Worm (Caenorhabditis elegans): ENCODE data around the gene frpr-14.

frpr-14 gene

DNA sequence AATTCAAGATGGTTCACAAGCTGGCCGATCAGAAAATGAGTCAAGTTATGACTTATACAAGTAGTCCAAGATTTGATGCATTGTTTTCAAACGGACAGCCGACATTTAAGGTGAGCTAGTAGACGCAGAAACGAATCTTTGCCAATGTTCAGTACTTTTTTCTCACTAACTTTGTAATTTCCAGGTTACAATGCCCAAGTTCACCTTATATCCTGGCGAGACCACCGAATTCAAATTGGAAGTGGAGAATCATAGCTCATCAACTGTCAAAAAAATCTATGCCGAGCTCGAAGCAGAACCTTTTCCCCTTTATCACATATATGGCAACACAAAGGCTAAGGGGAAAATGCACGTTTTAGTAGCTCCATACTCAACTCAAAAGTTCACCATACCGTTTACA lies 22.8 kb upstream of the frpr-14 start:
- TF ChIP-seq dao-5 (tag; optimal IDR thresholded peaks at IDR 0.05): no peak
- TF ChIP-seq him-1 (tag; optimal IDR thresholded peaks at IDR 0.05): no peak
- no peak for TF ChIP-seq W03F9.2 (tag; optimal IDR thresholded peaks at IDR 0.05)

DNA sequence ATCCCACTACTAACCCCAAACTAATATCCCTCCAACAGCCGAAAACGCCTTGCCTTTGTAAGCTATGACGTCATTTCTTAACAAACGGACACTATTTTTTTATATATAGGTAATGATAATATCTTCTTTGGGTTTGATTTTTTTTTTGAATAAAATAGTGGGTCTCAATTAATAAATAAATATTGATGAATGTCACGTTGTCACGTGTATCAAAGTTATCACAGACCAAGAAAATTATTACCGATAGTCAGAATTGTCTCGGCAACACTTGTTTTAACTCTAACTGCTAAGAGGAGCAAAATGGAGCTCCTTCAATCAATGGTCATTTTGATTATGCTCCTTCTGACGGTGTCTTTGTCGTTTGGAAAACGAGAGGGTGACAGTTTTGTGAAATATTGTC lies 16.8 kb upstream of the frpr-14 start, which contains the start of gene T04B8.1:
TSS of gene T04B8.1 (plus strand) at position 301 of the 400 bp plus-strand sequence.
- TF ChIP-seq W03F9.2 (tag; optimal IDR thresholded peaks at IDR 0.05) (no peak), dao-5 (tag; optimal IDR thresholded peaks at IDR 0.05) (no peak), him-1 (tag; optimal IDR thresholded peaks at IDR 0.05) (no peak)

DNA sequence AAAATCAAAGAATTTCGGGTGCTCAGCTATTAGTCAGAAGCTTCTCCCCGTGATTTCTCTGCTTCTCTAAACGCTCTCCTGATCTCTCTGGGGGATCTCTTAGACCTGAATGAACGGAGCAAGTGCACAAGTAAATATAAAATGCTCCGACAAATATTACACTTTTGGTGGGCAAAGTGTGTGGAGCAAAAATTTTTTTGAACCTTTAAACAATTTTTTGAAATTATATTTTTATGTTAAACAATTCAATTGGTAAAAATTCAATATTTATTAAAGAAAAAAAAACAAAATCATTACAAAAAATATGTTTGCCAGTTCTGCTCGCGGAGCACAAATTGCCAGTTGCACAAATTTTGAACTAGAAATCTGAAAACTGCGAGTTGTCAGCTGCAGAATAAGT lies 11.3 kb upstream of the frpr-14 start, which contains the start of gene K07E8.6:
TSS of gene K07E8.6 (minus strand) at position 101 of the 400 bp plus-strand sequence.
- TF ChIP-seq him-1 (tag; optimal IDR thresholded peaks at IDR 0.05): no peak
- TF ChIP-seq dao-5 (tag; optimal IDR thresholded peaks at IDR 0.05): no peak
- no peak for TF ChIP-seq W03F9.2 (tag; optimal IDR thresholded peaks at IDR 0.05)

DNA sequence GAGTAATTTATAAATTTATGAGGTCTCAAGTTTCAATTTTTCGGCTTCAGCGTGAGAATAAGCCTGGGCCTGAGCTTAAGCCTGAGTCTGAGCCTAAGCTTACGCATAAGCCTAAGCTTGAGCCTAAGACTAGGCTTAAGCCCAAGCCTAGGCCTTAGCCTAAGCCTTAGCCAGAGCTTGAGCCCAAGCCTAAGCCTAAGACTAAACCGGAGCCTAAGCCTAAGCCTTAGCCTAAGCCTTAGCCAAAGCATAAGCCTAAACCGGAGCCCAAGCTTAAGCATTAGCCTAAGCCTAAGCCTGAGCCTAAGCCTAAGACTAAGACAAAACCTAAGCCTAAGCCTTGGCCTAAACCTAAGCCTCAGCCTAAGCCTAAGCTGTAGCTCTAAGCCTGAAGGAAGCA lies 7.0 kb upstream of the frpr-14 start:
- TF ChIP-seq W03F9.2 (tag; optimal IDR thresholded peaks at IDR 0.05) (no peak), dao-5 (tag; optimal IDR thresholded peaks at IDR 0.05) (no peak), him-1 (tag; optimal IDR thresholded peaks at IDR 0.05) (no peak)

DNA sequence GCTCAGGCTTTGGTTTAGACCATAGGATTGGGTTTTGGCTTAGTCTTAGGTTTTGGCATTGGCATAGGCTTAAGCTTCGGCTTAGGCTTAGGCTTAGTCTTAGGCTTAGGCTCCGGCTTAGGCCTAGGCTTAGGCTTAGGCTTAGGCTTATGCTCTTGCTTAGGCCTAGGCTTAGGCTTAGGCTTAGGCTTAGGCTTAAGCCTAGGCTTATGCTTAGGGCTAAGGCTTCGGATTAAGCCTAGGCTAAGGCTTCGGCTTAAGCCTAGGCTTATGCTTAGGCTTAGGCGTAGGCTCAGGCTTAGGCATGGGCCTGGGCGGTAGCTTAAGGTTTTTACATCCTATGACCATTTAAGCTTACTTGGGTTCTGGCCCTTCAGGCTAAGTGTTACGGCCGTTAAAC lies 569 bp downstream of the frpr-14 start:
- TF ChIP-seq him-1 (tag; optimal IDR thresholded peaks at IDR 0.05): no peak
- no peak for TF ChIP-seq W03F9.2 (tag; optimal IDR thresholded peaks at IDR 0.05)
- TF ChIP-seq dao-5 (tag; optimal IDR thresholded peaks at IDR 0.05): no peak

DNA sequence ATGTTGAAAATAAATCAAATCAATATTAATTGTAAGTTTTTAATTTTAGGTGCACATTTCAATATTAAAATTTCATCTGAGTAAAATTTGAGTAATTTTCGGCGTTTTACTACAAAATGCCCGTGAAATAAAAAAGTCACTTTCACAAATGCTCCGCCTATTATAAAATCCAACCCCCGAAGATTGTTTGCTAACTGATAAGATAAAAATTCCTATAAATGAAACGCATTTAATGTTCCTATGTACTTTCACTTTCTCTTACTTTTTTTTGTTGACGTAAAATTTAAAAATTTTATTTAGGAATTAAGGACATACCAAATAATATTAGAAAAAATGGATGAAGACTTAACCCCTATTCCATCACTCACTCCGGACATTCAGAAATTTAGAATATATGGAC lies 7.6 kb downstream of the frpr-14 start, which contains the start of gene sdz-24:
TSS of gene sdz-24 (plus strand) at position 301 of the 400 bp plus-strand sequence.
- TF ChIP-seq dao-5 (tag; optimal IDR thresholded peaks at IDR 0.05) (no peak), W03F9.2 (tag; optimal IDR thresholded peaks at IDR 0.05) (no peak), him-1 (tag; optimal IDR thresholded peaks at IDR 0.05) (no peak)

DNA sequence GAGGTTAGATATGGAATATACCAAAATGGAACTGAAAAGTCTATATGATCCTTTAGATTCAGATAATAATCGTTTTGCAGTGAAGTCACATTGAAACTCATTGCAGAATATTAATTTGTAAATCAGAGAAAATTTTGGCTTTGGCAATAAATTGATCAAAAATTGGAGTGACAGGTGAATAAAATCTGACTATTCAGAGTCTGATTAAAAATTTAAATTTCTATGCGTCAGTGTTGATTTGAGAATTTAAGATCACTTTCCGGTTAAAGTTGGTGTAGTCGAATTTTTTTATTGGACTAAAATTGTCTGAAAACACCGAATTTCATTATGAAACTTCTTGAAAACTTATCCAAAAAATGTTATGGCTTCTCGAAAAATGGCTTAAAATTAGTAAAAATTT lies 10.9 kb downstream of the frpr-14 start, which contains the start of gene sri-45:
TSS of gene sri-45 (minus strand) at position 101 of the 400 bp plus-strand sequence.
- no peak for TF ChIP-seq dao-5 (tag; optimal IDR thresholded peaks at IDR 0.05)
- no peak for TF ChIP-seq W03F9.2 (tag; optimal IDR thresholded peaks at IDR 0.05)
- no peak for TF ChIP-seq him-1 (tag; optimal IDR thresholded peaks at IDR 0.05)

DNA sequence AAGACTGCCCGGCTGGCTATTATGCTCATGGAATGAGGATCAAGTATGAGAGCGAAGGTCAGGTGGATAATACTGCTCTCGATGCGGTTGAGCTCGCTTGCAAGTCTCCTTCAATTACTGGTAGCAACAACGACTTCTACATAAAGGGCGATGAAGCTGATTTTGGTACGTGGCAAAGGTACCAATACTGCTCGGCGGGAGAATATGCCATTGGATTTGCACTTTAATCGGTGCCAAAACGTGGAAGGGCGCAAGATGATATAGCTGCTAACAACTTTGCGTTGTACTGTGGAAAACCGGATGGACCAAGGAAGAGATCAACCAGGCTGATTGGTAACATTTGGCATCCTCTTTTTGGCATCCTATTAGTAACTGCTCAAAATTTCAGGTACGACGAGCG lies 17.1 kb downstream of the frpr-14 start:
- TF ChIP-seq dao-5 (tag; optimal IDR thresholded peaks at IDR 0.05): no peak
- TF ChIP-seq him-1 (tag; optimal IDR thresholded peaks at IDR 0.05): no peak
- TF ChIP-seq W03F9.2 (tag; optimal IDR thresholded peaks at IDR 0.05): no peak

DNA sequence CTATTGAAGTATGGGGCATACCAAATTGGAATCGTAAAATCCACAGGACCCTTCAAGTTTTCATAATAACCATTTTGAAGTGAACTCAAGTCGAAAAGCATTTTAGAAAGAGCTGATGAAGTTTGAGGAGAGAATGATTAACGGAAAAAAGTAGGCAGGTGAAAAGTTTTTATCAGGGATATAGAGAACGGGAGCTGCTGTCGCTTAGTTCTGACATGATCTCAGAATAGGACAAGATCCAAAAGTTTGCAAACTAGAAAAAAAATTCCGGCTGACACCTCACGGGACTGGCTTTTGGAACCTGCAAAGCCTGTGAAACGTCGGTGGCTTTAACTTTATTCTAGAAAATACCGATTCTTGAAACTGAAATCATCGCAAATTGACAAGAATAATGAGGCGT lies 20.3 kb downstream of the frpr-14 start, which contains the start of gene sri-46:
TSS of gene sri-46 (minus strand) at position 101 of the 400 bp plus-strand sequence.
- TF ChIP-seq him-1 (tag; optimal IDR thresholded peaks at IDR 0.05) (no peak), W03F9.2 (tag; optimal IDR thresholded peaks at IDR 0.05) (no peak), dao-5 (tag; optimal IDR thresholded peaks at IDR 0.05) (no peak)

DNA sequence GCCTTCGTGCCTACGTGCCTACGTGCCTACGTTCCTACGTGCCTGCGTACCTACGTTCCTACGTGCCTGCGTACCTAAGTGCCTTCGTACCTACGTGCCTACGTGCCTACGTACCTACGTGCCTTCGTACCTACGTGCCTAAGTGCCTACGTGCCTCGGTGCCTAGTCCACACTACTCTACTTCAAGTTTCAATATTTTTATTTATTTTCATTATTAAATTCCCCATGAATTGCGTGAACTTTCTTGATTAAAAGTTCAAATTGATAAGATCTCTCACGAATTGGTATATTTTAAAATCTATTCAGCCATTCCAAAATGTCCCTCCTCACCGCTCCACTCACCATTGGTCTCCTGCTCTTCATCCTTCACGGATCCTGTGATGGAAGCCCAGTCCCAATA lies 23.4 kb downstream of the frpr-14 start, which contains the start of gene Y39F10C.3:
TSS of gene Y39F10C.3 (plus strand) at position 301 of the 400 bp plus-strand sequence.
- no peak for TF ChIP-seq W03F9.2 (tag; optimal IDR thresholded peaks at IDR 0.05)
- TF ChIP-seq dao-5 (tag; optimal IDR thresholded peaks at IDR 0.05): no peak

DNA sequence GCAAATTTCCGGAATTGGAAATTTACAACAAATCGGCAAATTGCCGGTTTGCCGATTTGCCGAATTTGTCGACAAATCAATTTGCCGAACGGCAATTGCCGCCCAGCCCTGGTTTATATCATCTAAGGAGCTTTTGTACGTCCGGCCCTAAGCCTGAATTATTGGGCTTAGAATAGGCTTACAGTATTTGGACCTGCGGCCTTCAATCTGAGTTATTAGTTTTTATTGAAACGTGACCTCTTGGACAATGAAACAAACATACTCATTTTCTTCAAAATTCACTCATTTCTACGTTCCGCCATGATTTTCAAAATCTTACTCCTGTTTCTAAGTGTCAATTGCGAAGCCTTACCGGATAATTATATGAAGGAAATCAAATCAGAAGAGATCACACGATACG lies 24.5 kb downstream of the frpr-14 start, which contains the start of gene Y39F10C.1:
TSS of gene Y39F10C.1 (plus strand) at position 301 of the 400 bp plus-strand sequence.
- TF ChIP-seq him-1 (tag; optimal IDR thresholded peaks at IDR 0.05) (no peak), W03F9.2 (tag; optimal IDR thresholded peaks at IDR 0.05) (no peak), dao-5 (tag; optimal IDR thresholded peaks at IDR 0.05) (no peak)

DNA sequence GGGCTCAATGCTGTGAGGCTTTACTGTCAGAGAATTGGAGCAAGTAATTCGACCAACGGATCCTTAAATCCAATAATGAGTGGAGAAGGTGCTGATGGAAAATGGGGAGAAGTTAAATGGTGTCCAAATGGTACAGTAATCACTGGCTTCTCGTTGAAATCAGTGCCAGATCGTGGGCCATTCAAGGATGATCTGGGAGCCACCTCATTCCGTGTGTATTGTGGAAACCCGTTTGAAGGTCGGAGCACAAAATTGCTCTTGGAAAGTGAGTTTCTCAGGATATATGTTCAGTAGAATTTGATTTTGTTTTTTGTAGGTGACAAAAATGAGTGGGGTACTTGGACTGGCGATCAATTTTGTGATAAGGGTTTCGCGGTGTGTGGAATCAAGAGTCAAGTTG lies 25.1 kb downstream of the frpr-14 start:
- TF ChIP-seq him-1 (tag; optimal IDR thresholded peaks at IDR 0.05) (no peak), W03F9.2 (tag; optimal IDR thresholded peaks at IDR 0.05) (no peak), dao-5 (tag; optimal IDR thresholded peaks at IDR 0.05) (no peak)

DNA sequence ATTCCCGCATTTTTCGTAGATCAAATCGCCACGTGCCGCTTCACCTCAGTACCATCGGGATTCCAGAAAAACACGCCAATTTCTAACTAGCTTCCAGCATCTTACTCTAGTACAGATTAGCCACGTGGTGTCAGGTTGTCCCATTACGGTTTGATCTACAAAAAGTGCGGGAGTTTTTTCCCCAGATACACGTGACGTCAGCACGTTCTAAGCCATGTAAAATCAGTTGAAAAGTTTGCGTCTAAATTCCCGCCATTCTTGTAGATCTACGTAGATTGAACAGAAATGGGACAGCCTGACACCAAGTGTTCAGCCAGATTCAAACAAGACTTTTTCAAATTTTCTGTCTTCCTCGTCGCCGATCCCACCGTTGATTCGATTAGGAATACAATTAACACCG lies 27.8 kb downstream of the frpr-14 start, which contains the start of gene T02H6.9:
TSS of gene T02H6.9 (plus strand) at position 301 of the 400 bp plus-strand sequence.
- no peak for TF ChIP-seq him-1 (tag; optimal IDR thresholded peaks at IDR 0.05)
- no peak for TF ChIP-seq W03F9.2 (tag; optimal IDR thresholded peaks at IDR 0.05)
- TF ChIP-seq dao-5 (tag; optimal IDR thresholded peaks at IDR 0.05): no peak

DNA sequence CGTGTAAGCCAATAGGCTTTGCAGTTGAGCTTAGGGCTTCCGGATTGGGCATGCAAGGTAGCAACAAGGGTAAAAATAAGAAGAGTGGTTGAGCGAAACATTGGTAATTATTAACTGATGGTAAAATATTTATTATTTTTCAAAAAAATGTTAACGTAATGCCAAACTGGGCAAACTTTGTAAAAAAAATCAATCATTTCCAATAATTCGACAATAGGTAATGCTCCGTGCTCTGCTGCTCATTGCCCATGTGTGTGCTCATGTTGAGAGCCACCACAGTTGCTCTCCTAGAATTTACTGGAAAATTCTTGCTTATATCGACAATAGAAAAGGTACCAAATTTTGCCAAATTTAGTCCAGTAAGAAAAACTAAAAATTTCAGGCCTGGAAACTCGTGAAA lies 29.9 kb downstream of the frpr-14 start, which contains the start of the genes T02H6.10 and T02H6.8:
TSS of gene T02H6.10 (minus strand) at position 101 of the 400 bp plus-strand sequence.
TSS of gene T02H6.8 (plus strand) at position 221 of the 400 bp plus-strand sequence.
- no peak for TF ChIP-seq him-1 (tag; optimal IDR thresholded peaks at IDR 0.05)

DNA sequence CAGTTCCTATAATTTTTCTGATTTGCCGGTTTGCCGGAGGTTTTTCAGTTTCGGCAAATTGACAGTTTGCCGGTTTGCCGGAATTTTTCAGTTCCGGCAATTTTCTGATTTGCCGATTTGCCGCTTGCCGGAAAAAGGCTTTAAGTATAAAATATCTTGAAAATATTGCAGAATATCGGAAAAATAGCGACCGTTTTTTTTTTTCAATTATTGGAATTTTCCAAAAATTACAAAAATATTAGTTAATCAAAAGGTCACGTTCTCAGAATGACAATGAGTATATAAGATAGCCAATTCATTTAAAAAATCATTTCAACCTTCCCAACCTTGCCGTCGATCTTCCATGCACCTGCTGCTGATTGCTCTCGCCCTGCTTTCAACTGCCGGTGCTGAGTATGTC lies 31.6 kb downstream of the frpr-14 start, which contains the start of gene T02H6.7:
TSS of gene T02H6.7 (plus strand) at position 301 of the 400 bp plus-strand sequence.
- TF ChIP-seq W03F9.2 (tag; optimal IDR thresholded peaks at IDR 0.05) (no peak), him-1 (tag; optimal IDR thresholded peaks at IDR 0.05) (no peak), dao-5 (tag; optimal IDR thresholded peaks at IDR 0.05) (no peak)

Data from whole organism, L4/young adult.